Worm (Caenorhabditis elegans) whole organism, midembryonic: ENCODE data around the gene K07H8.7.

Source experiments
- klf-2 ChIP-seq: fragments of 200-800 bp; sonication (Bioruptor generic); conservative IDR thresholded peaks from 2 replicates; pipeline ENCODE4 v1.3.6; 2022; ENCODE audit warnings: missing genetic modification reagents, missing genetic modification characterization, missing compliant biosample characterization
- med-1 ChIP-seq: sonication (generic microtip); optimal IDR thresholded peaks from 2 replicates; lab custom pipeline; 2017; ENCODE audit warnings: missing genetic modification characterization, mild to moderate bottlenecking, missing compliant biosample characterization, antibody characterized with exemption, missing genetic modification reagents; ENCODE audit not compliant: insufficient read depth

ce11 chrIV:8233268-8233667 lies 26.5 kb downstream of the K07H8.7 start:
- TF ChIP-seq med-1 (GFP tag; lab: Kevin White, UChicago) (no peak), klf-2 (GFP tag; lab: Robert Waterston, UW) (no peak)
